Worm (Caenorhabditis elegans) whole organism, late embryonic: ENCODE results near the gene mrpl-18.

ENCODE experiments used
- C08G9.2 ChIP-seq: sonication (generic microtip); optimal IDR thresholded peaks from 2 replicates; lab custom pipeline; 2016; ENCODE audit warnings: mild to moderate bottlenecking, missing genetic modification characterization, moderate library complexity, missing compliant biosample characterization
- C38D4.7 ChIP-seq: fragments of 200-800 bp; sonication (Bioruptor generic); optimal IDR thresholded peaks from 2 replicates; lab custom pipeline; 2018; ENCODE audit warnings: mild to moderate bottlenecking, missing genetic modification characterization, moderate library complexity, missing compliant biosample characterization
- K09A11.1 ChIP-seq: sonication (generic microtip); optimal IDR thresholded peaks from 2 replicates; lab custom pipeline; 2017; ENCODE audit warnings: antibody characterized with exemption, mild to moderate bottlenecking, missing genetic modification characterization, missing compliant biosample characterization; ENCODE audit not compliant: insufficient read depth
- ahr-1 ChIP-seq: sonication (generic microtip); optimal IDR thresholded peaks from 2 replicates; lab custom pipeline; 2016; ENCODE audit warnings: missing genetic modification characterization, missing compliant biosample characterization
- ama-1 ChIP-seq: fragments of 150-350 bp; optimal IDR thresholded peaks from 2 replicates; lab custom pipeline; 2014
- ceh-14 ChIP-seq: sonication (generic microtip); optimal IDR thresholded peaks from 2 replicates; lab custom pipeline; 2016; ENCODE audit warnings: missing genotype, missing genetic modification characterization, missing compliant biosample characterization
- ceh-2 ChIP-seq: sonication (generic microtip); optimal IDR thresholded peaks from 2 replicates; lab custom pipeline; 2016; ENCODE audit warnings: missing genotype, missing genetic modification characterization, missing compliant biosample characterization
- ceh-22 ChIP-seq: sonication (generic microtip); optimal IDR thresholded peaks from 2 replicates; lab custom pipeline; 2017; ENCODE audit warnings: missing biosample characterization, missing genetic modification characterization
- ceh-30 ChIP-seq: fragments of 150-350 bp; optimal IDR thresholded peaks from 2 replicates; lab custom pipeline; 2014; ENCODE audit warnings: missing biosample characterization, missing genetic modification characterization
- ceh-34 ChIP-seq: sonication (generic microtip); optimal IDR thresholded peaks from 2 replicates; lab custom pipeline; 2016; ENCODE audit warnings: mild to moderate bottlenecking, missing genetic modification characterization, missing compliant biosample characterization
- ceh-48 ChIP-seq: sonication (generic microtip); optimal IDR thresholded peaks from 2 replicates; lab custom pipeline; 2016; ENCODE audit warnings: missing genetic modification characterization, inconsistent platforms, missing compliant biosample characterization
- ceh-9 ChIP-seq: sonication (generic microtip); optimal IDR thresholded peaks from 2 replicates; lab custom pipeline; 2016; ENCODE audit warnings: mild to moderate bottlenecking, missing genetic modification characterization, inconsistent platforms, missing compliant biosample characterization
- elt-4 ChIP-seq: sonication (generic microtip); optimal IDR thresholded peaks from 2 replicates; lab custom pipeline; 2016; ENCODE audit warnings: missing genetic modification characterization, missing compliant biosample characterization
- ets-4 ChIP-seq: sonication (generic microtip); optimal IDR thresholded peaks from 2 replicates; lab custom pipeline; 2016; ENCODE audit warnings: missing genetic modification characterization, missing compliant biosample characterization
- eyg-1 ChIP-seq: sonication (generic microtip); optimal IDR thresholded peaks from 2 replicates; lab custom pipeline; 2016; ENCODE audit warnings: missing genotype, missing genetic modification characterization, missing compliant biosample characterization
- hlh-30 ChIP-seq: sonication (generic microtip); optimal IDR thresholded peaks from 2 replicates; lab custom pipeline; 2017; ENCODE audit warnings: antibody characterized with exemption, missing genetic modification characterization, missing compliant biosample characterization; ENCODE audit not compliant: insufficient read depth
- lim-6 ChIP-seq: sonication (generic microtip); optimal IDR thresholded peaks from 2 replicates; lab custom pipeline; 2016; ENCODE audit warnings: missing genetic modification characterization, missing compliant biosample characterization
- lin-11 ChIP-seq: fragments of 200-800 bp; sonication (Bioruptor generic); optimal IDR thresholded peaks from 2 replicates; lab custom pipeline; 2018; ENCODE audit warnings: mild to moderate bottlenecking, missing genetic modification characterization, missing compliant biosample characterization
- madf-2 ChIP-seq: sonication (generic microtip); optimal IDR thresholded peaks from 2 replicates; lab custom pipeline; 2017; ENCODE audit warnings: missing genetic modification characterization, missing compliant biosample characterization
- mec-3 ChIP-seq: sonication (generic microtip); optimal IDR thresholded peaks from 2 replicates; lab custom pipeline; 2016; ENCODE audit warnings: borderline replicate concordance, missing genetic modification characterization, missing compliant biosample characterization
- nfya-1 ChIP-seq: sonication (generic microtip); optimal IDR thresholded peaks from 2 replicates; lab custom pipeline; 2017; ENCODE audit warnings: missing genetic modification characterization, mild to moderate bottlenecking, missing compliant biosample characterization, antibody characterized with exemption, moderate library complexity
- nhr-11 ChIP-seq: fragments of 150-350 bp; optimal IDR thresholded peaks from 2 replicates; lab custom pipeline; 2014; ENCODE audit warnings: missing biosample characterization, missing genetic modification characterization
- nhr-232 ChIP-seq: sonication (generic microtip); optimal IDR thresholded peaks from 2 replicates; lab custom pipeline; 2016; ENCODE audit warnings: missing genetic modification characterization, missing compliant biosample characterization
- odd-2 ChIP-seq: sonication (generic microtip); optimal IDR thresholded peaks from 2 replicates; lab custom pipeline; 2017; ENCODE audit warnings: antibody characterized with exemption, mild to moderate bottlenecking, missing genetic modification characterization, missing compliant biosample characterization
- pag-3 ChIP-seq: sonication (generic microtip); optimal IDR thresholded peaks from 2 replicates; lab custom pipeline; 2016; ENCODE audit warnings: missing compliant biosample characterization, missing genetic modification characterization, borderline replicate concordance
- pax-1 ChIP-seq: fragments of 150-350 bp; optimal IDR thresholded peaks from 2 replicates; lab custom pipeline; 2014; ENCODE audit warnings: missing biosample characterization, missing genetic modification characterization
- pha-2 ChIP-seq: sonication (generic microtip); optimal IDR thresholded peaks from 2 replicates; lab custom pipeline; 2017; ENCODE audit warnings: mild to moderate bottlenecking, missing genetic modification characterization, missing compliant biosample characterization
- pha-4 ChIP-seq: fragments of 150-350 bp; optimal IDR thresholded peaks from 2 replicates; lab custom pipeline; 2018; ENCODE audit warnings: missing biosample characterization, missing genetic modification reagents, missing genetic modification characterization
- pros-1 ChIP-seq: fragments of 150-350 bp; optimal IDR thresholded peaks from 2 replicates; lab custom pipeline; 2014; ENCODE audit warnings: missing biosample characterization, missing genetic modification reagents, missing genetic modification characterization
- rnt-1 ChIP-seq: sonication (generic microtip); optimal IDR thresholded peaks from 2 replicates; lab custom pipeline; 2016; ENCODE audit warnings: missing genetic modification characterization, missing compliant biosample characterization
- sox-4 ChIP-seq: sonication (generic microtip); optimal IDR thresholded peaks from 2 replicates; lab custom pipeline; 2017; ENCODE audit warnings: mild to moderate bottlenecking, missing genetic modification characterization, inconsistent platforms, missing compliant biosample characterization
- syd-9 ChIP-seq: sonication (generic microtip); optimal IDR thresholded peaks from 2 replicates; lab custom pipeline; 2016; ENCODE audit warnings: mild to moderate bottlenecking, missing genetic modification characterization, moderate library complexity, missing compliant biosample characterization
- tbx-2 ChIP-seq: sonication (generic microtip); optimal IDR thresholded peaks from 2 replicates; lab custom pipeline; 2016; ENCODE audit warnings: missing genetic modification characterization, missing compliant biosample characterization
- tbx-7 ChIP-seq: sonication (generic microtip); optimal IDR thresholded peaks from 2 replicates; lab custom pipeline; 2016; ENCODE audit warnings: missing genotype, missing genetic modification characterization, missing compliant biosample characterization
- ttx-3 ChIP-seq: sonication (generic microtip); optimal IDR thresholded peaks from 2 replicates; lab custom pipeline; 2016; ENCODE audit warnings: missing genetic modification reagents, missing genetic modification characterization, missing compliant biosample characterization
- unc-42 ChIP-seq: sonication (generic microtip); optimal IDR thresholded peaks from 2 replicates; lab custom pipeline; 2016; ENCODE audit warnings: missing genotype, missing genetic modification characterization, missing compliant biosample characterization
- unc-86 ChIP-seq: sonication (generic microtip); optimal IDR thresholded peaks from 2 replicates; lab custom pipeline; 2016; ENCODE audit warnings: missing genetic modification characterization, missing compliant biosample characterization
- ztf-16 ChIP-seq: sonication (generic microtip); optimal IDR thresholded peaks from 2 replicates; lab custom pipeline; 2017; ENCODE audit warnings: missing genetic modification characterization, missing compliant biosample characterization

mrpl-18 gene

DNA sequence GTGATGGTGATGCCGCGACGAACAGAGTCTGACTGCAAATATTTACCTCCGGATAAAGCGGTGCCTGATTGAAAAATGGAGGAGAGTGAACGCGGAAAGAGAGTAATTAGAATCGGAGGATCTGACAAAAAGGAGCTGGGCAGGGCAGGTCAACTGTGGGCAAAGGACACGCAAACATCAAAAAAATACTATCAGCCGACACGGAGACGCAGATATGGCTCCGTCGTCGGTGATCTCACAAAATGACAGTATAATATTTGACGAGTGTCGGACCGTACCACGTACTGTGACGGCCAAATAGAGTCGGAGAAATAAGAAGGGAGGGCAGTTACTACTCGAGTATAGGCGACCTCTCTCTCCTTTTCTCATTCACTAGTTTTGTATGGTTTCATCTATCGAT lies 12.3 kb upstream of the mrpl-18 start:
- TF ChIP-seq pax-1 (tag; lab: Kevin White, UChicago) (no peak), tbx-7 (tag; lab: Kevin White, UChicago) (no peak), tbx-2 (peak; percentile 2), ttx-3 (tag; lab: Kevin White, UChicago) (no peak), ceh-30 (tag; lab: Kevin White, UChicago) (no peak), ceh-22 (tag; lab: Kevin White, UChicago) (no peak), pha-4 (tag; lab: Kevin White, UChicago) (no peak), nhr-232 (tag; lab: Kevin White, UChicago) (no peak), elt-4 (tag; lab: Kevin White, UChicago) (no peak), C08G9.2 (tag; lab: Kevin White, UChicago) (no peak), nhr-11 (tag; lab: Kevin White, UChicago) (no peak), pha-2 (tag; lab: Kevin White, UChicago) (peak; percentile 32), ets-4 (tag; lab: Kevin White, UChicago) (no peak), ceh-2 (tag; lab: Kevin White, UChicago) (no peak), ztf-16 (tag; lab: Kevin White, UChicago) (no peak), rnt-1 (tag; lab: Kevin White, UChicago) (no peak), pros-1 (no peak)

DNA sequence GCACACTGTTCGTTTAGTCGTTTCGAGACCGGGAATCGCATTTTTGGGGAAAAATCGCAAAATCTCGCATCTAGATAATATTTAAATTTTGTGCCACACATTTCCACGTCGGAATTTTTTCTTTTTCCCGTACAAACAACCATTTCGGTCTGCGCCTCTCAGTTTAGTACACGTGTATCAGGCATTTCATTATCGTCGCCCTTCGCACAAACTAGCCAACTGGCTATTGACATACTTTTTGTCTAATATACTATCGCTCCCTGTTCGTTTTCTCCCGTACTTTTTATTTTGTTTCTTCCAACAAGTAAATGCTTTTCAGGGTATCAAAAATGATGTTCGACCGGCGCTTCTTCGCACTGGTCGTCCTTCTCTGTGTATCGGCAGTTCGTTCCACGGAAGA lies 11.5 kb upstream of the mrpl-18 start, which contains the start of gene C14B9.2:
Gene C14B9.2 (plus strand): TSS at position 320 of the 400 bp plus-strand sequence.
- TF ChIP-seq madf-2 (tag; lab: Kevin White, UChicago) (no peak), C08G9.2 (tag; lab: Kevin White, UChicago) (no peak), K09A11.1 (tag; lab: Kevin White, UChicago) (no peak), ceh-14 (tag; lab: Kevin White, UChicago) (no peak), C38D4.7 (GFP tag; lab: Kevin White, UChicago) (no peak), ztf-16 (tag; lab: Kevin White, UChicago) (no peak), unc-86 (tag; lab: Kevin White, UChicago) (no peak), ceh-34 (tag; lab: Kevin White, UChicago) (no peak)

DNA sequence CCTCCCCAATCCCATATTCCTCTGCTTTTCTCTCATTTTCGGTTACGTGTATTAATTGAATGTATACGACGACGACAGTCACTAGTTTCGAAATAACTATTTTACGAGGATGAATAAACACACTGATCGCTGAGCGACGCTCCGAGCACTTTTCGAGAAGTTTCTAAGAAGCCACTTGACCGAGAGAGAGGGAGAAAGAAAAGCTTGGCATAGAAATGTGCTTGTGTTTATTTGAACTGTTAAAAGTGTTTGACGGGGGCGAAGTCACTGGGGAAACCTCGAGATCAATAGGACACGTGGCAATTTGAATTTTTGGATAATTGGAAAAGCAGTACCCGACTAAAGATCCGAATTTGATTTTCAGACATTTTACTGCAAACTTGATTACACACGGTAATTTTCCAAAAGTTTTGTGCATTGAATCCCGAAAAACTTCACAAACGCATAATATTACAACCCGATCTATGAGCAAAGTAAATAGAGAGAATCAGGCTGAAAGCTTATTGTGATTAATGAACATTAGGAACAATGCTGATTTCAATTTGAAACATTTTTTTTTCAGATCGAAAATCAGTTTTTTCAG lies 8.2 kb upstream of the mrpl-18 start:
- TF ChIP-seq ceh-22 (tag; lab: Kevin White, UChicago) (peak; percentile 61), tbx-7 (tag; lab: Kevin White, UChicago) (no peak), ama-1 (lab: Kevin White, UChicago) (peak; percentile 24), pax-1 (tag; lab: Kevin White, UChicago) (peak; percentile 73), pag-3 (tag; lab: Kevin White, UChicago) (no peak), nfya-1 (tag; lab: Kevin White, UChicago) (peak; percentile 7), hlh-30 (tag; lab: Kevin White, UChicago) (peak; percentile 33)

DNA sequence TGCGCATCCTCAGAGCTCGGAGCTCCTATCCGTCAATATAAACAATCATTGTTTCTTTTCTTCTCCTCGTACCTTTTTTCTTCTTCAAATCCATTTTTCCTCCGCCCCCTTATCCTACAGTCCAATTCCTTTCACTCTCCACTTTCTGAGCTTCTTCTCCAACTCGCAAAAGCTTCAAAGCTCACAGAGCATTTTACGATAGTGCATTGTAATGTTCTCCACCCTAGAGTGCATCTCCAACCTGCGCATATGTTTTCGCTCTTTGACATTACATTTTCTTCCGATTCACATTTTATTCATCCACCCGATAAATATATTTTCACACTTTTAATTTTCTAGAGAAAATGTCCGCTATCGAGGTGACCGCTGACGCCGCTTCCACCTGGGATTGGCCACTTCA lies 7.0 kb upstream of the mrpl-18 start, which contains the start of gene hsp-12.2:
Gene hsp-12.2 (plus strand): TSS at position 301 of the 400 bp plus-strand sequence.
- TF ChIP-seq C38D4.7 (GFP tag; lab: Kevin White, UChicago) = no peak
- TF ChIP-seq ceh-34 (tag; lab: Kevin White, UChicago) = no peak
- no peak for TF ChIP-seq ceh-48
- no peak for TF ChIP-seq syd-9 (tag; lab: Kevin White, UChicago)
- TF ChIP-seq lim-6 (tag; lab: Kevin White, UChicago) = no peak
- no peak for TF ChIP-seq tbx-2
- no peak for TF ChIP-seq unc-42 (tag; lab: Kevin White, UChicago)
- no peak for TF ChIP-seq mec-3 (tag; lab: Kevin White, UChicago)
- TF ChIP-seq lin-11 (tag; lab: Kevin White, UChicago) = no peak
- no peak for TF ChIP-seq ahr-1 (tag; lab: Kevin White, UChicago)
- TF ChIP-seq sox-4 = no peak
- no peak for TF ChIP-seq eyg-1 (tag; lab: Kevin White, UChicago)
- TF ChIP-seq nhr-232 (tag; lab: Kevin White, UChicago) = no peak
- no peak for TF ChIP-seq odd-2 (tag; lab: Kevin White, UChicago)
- TF ChIP-seq ceh-2 (tag; lab: Kevin White, UChicago) = no peak
- TF ChIP-seq ceh-9 (tag; lab: Kevin White, UChicago) = no peak
- no peak for TF ChIP-seq C08G9.2 (tag; lab: Kevin White, UChicago)
- TF ChIP-seq ceh-30 (tag; lab: Kevin White, UChicago) = no peak
